Fruit fly (Drosophila melanogaster) whole organism, embryonic: ENCODE results near the gene CG9518.

ENCODE experiments used
- Antp ChIP-seq: fragments of 200-800 bp; sonication (Bioruptor generic); optimal IDR thresholded peaks from 3 replicates; lab custom pipeline; 2016; ENCODE audit warnings: missing biosample characterization, missing genetic modification characterization
- Bdp1 ChIP-seq: fragments of 200-800 bp; sonication (Bioruptor generic); optimal IDR thresholded peaks from 3 replicates; lab custom pipeline; 2016; ENCODE audit warnings: missing biosample characterization, missing genetic modification characterization
- CG10147 ChIP-seq: fragments of 200-800 bp; sonication (Bioruptor generic); optimal IDR thresholded peaks from 2 replicates; lab custom pipeline; 2019; ENCODE audit warnings: missing biosample characterization, mild to moderate bottlenecking, missing genetic modification characterization, moderate library complexity
- CG11093 ChIP-seq: fragments of 200-800 bp; sonication (Bioruptor generic); IDR thresholded peaks from 3 replicates; pipeline ENCODE4 v1.3.6; 2022; ENCODE audit warnings: missing biosample characterization, missing genetic modification characterization
- CG11398 ChIP-seq: fragments of 200-800 bp; sonication (Bioruptor generic); optimal IDR thresholded peaks from 2 replicates; lab custom pipeline; 2016; ENCODE audit warnings: missing biosample characterization, missing genetic modification characterization
- CG11560 ChIP-seq: fragments of 200-800 bp; sonication (Bioruptor generic); IDR thresholded peaks from 3 replicates; pipeline ENCODE4 v1.3.6; 2022; ENCODE audit warnings: missing biosample characterization, missing genetic modification characterization
- CG14441 ChIP-seq: fragments of 200-800 bp; sonication (Bioruptor generic); IDR thresholded peaks from 2 replicates; pipeline ENCODE4 v1.3.6; 2022; ENCODE audit warnings: missing biosample characterization, missing genetic modification characterization
- CG14710 ChIP-seq: fragments of 200-800 bp; sonication (Bioruptor generic); optimal IDR thresholded peaks from 3 replicates; lab custom pipeline; 2019; ENCODE audit warnings: missing biosample characterization, mild to moderate bottlenecking, missing genetic modification characterization, moderate library complexity
- CG1792 ChIP-seq: fragments of 200-800 bp; sonication (Bioruptor generic); optimal IDR thresholded peaks from 2 replicates; lab custom pipeline; 2016; ENCODE audit warnings: missing biosample characterization, missing genetic modification characterization
- CG2116 ChIP-seq: fragments of 200-800 bp; sonication (Bioruptor generic); optimal IDR thresholded peaks from 3 replicates; lab custom pipeline; 2018; ENCODE audit warnings: missing biosample characterization, mild to moderate bottlenecking, missing genetic modification characterization
- CG3995 ChIP-seq: fragments of 200-800 bp; sonication (Bioruptor generic); optimal IDR thresholded peaks from 3 replicates; lab custom pipeline; 2016; ENCODE audit warnings: missing biosample characterization, missing genetic modification characterization
- CG4820 ChIP-seq: fragments of 200-800 bp; sonication (Bioruptor generic); optimal IDR thresholded peaks from 3 replicates; lab custom pipeline; 2016; ENCODE audit warnings: missing biosample characterization, missing genetic modification characterization
- CG6683 ChIP-seq: fragments of 200-800 bp; sonication (Bioruptor generic); optimal IDR thresholded peaks from 2 replicates; lab custom pipeline; 2017; ENCODE audit warnings: missing biosample characterization, mild to moderate bottlenecking, missing genetic modification characterization, missing genetic modification reagents
- CG6854 ChIP-seq: fragments of 200-800 bp; sonication (Bioruptor generic); optimal IDR thresholded peaks from 3 replicates; lab custom pipeline; 2017; ENCODE audit warnings: missing biosample characterization, mild to moderate bottlenecking, missing genetic modification characterization
- CG7271 ChIP-seq: fragments of 200-800 bp; sonication (Bioruptor generic); optimal IDR thresholded peaks from 2 replicates; lab custom pipeline; 2018; ENCODE audit warnings: missing biosample characterization, mild to moderate bottlenecking, missing genetic modification characterization, moderate library complexity
- CG7839 ChIP-seq: fragments of 200-800 bp; sonication (Bioruptor generic); optimal IDR thresholded peaks from 3 replicates; lab custom pipeline; 2018; ENCODE audit warnings: missing biosample characterization, mild to moderate bottlenecking, missing genetic modification characterization, moderate library complexity
- CG7928 ChIP-seq: fragments of 200-800 bp; sonication (Bioruptor generic); optimal IDR thresholded peaks from 2 replicates; lab custom pipeline; 2017; ENCODE audit warnings: missing biosample characterization, mild to moderate bottlenecking, missing genetic modification characterization
- CG8478 ChIP-seq: fragments of >200 bp; optimal IDR thresholded peaks from 2 replicates; lab custom pipeline; 2018
- D ChIP-seq, 2 experiments: fragments of 200-800 bp in 1 of 2; fragments of >200 bp in 1 of 2; sonication (Bioruptor generic) in 1 of 2; optimal IDR thresholded peaks; 2 replicates in 1 of 2; 3 replicates in 1 of 2; lab custom pipeline; 2017; ENCODE audit warnings: mild to moderate bottlenecking in 1 of 2, missing biosample characterization in 1 of 2, missing genetic modification characterization in 1 of 2, missing genetic modification reagents in 1 of 2
- Doc3 ChIP-seq: fragments of 200-800 bp; sonication (Bioruptor generic); IDR thresholded peaks from 3 replicates; pipeline ENCODE4 v1.3.6; 2022; ENCODE audit warnings: missing biosample characterization, missing genetic modification characterization; ENCODE audit not compliant: partially characterized antibody
- Gsc ChIP-seq: fragments of 200-800 bp; sonication (Bioruptor generic); IDR thresholded peaks from 2 replicates; pipeline ENCODE4 v1.3.6; 2022; ENCODE audit warnings: missing biosample characterization, missing genetic modification characterization
- MESR4 ChIP-seq: fragments of 200-800 bp; sonication (Bioruptor generic); optimal IDR thresholded peaks from 2 replicates; lab custom pipeline; 2018; ENCODE audit warnings: missing biosample characterization, mild to moderate bottlenecking, missing genetic modification characterization, moderate library complexity
- Meics ChIP-seq: fragments of 200-800 bp; sonication (Bioruptor generic); optimal IDR thresholded peaks from 2 replicates; lab custom pipeline; 2017; ENCODE audit warnings: missing biosample characterization, mild to moderate bottlenecking, missing genetic modification characterization
- Nf-YB ChIP-seq: fragments of 200-800 bp; sonication (Bioruptor generic); optimal IDR thresholded peaks from 3 replicates; lab custom pipeline; 2019; ENCODE audit warnings: missing biosample characterization, mild to moderate bottlenecking, missing genetic modification characterization, moderate library complexity
- Six4 ChIP-seq: fragments of 200-800 bp; sonication (Bioruptor generic); optimal IDR thresholded peaks from 2 replicates; lab custom pipeline; 2016; ENCODE audit warnings: missing biosample characterization, missing genetic modification characterization
- Sox100B ChIP-seq: fragments of 200-800 bp; sonication (Bioruptor generic); optimal IDR thresholded peaks from 3 replicates; lab custom pipeline; 2018; ENCODE audit warnings: missing biosample characterization, mild to moderate bottlenecking, missing genetic modification characterization
- YL-1 ChIP-seq: fragments of 200-800 bp; sonication (Bioruptor generic); optimal IDR thresholded peaks from 3 replicates; lab custom pipeline; 2017; ENCODE audit warnings: missing biosample characterization, mild to moderate bottlenecking, missing genetic modification characterization
- aop ChIP-seq: fragments of 200-800 bp; sonication (Bioruptor generic); IDR thresholded peaks from 2 replicates; pipeline ENCODE4 v1.3.6; 2022; ENCODE audit warnings: missing biosample characterization, missing genetic modification characterization
- bowl ChIP-seq: fragments of 200-800 bp; sonication (Bioruptor generic); IDR thresholded peaks from 2 replicates; pipeline ENCODE4 v1.3.6; 2022; ENCODE audit warnings: missing biosample characterization, missing genetic modification characterization
- cas ChIP-seq: fragments of 200-800 bp; sonication (Bioruptor generic); IDR thresholded peaks from 2 replicates; pipeline ENCODE4 v1.3.6; 2022; ENCODE audit warnings: missing biosample characterization, missing genetic modification characterization
- cwo ChIP-seq: fragments of 200-800 bp; sonication (Bioruptor generic); optimal IDR thresholded peaks from 3 replicates; lab custom pipeline; 2017; ENCODE audit warnings: missing biosample characterization, missing genetic modification characterization, mild to moderate bottlenecking, moderate library complexity, missing genetic modification reagents
- danr ChIP-seq: fragments of 200-800 bp; sonication (Bioruptor generic); IDR thresholded peaks from 2 replicates; pipeline ENCODE4 v1.3.6; 2022; ENCODE audit warnings: missing biosample characterization, missing genetic modification characterization
- dimm ChIP-seq: fragments of 200-800 bp; sonication (Bioruptor generic); IDR thresholded peaks from 2 replicates; pipeline ENCODE4 v1.3.6; 2022; ENCODE audit warnings: missing biosample characterization, missing genetic modification characterization
- emc ChIP-seq: fragments of 200-800 bp; sonication (Bioruptor generic); optimal IDR thresholded peaks from 2 replicates; lab custom pipeline; 2016; ENCODE audit warnings: missing biosample characterization, missing genetic modification characterization
- ems ChIP-seq: fragments of 200-800 bp; sonication (Bioruptor generic); optimal IDR thresholded peaks from 3 replicates; lab custom pipeline; 2016; ENCODE audit warnings: missing biosample characterization, missing genetic modification characterization
- fu2 ChIP-seq: fragments of 200-800 bp; sonication (Bioruptor generic); optimal IDR thresholded peaks from 2 replicates; lab custom pipeline; 2016; ENCODE audit warnings: missing biosample characterization, missing genetic modification characterization
- gem ChIP-seq: fragments of 200-800 bp; sonication (Bioruptor generic); optimal IDR thresholded peaks from 2 replicates; lab custom pipeline; 2019; ENCODE audit warnings: missing biosample characterization, mild to moderate bottlenecking, missing genetic modification characterization, moderate library complexity
- grn ChIP-seq: fragments of 200-800 bp; sonication (Bioruptor generic); optimal IDR thresholded peaks from 3 replicates; lab custom pipeline; 2017; ENCODE audit warnings: missing biosample characterization, missing genetic modification characterization
- hb ChIP-seq: fragments of 200-800 bp; sonication (Bioruptor generic); IDR thresholded peaks from 3 replicates; pipeline ENCODE4 v1.3.6; 2022; ENCODE audit warnings: missing biosample characterization, missing genetic modification characterization; ENCODE audit not compliant: partially characterized antibody
- nau ChIP-seq: fragments of 200-800 bp; sonication (Bioruptor generic); optimal IDR thresholded peaks from 3 replicates; lab custom pipeline; 2017; ENCODE audit warnings: missing biosample characterization, mild to moderate bottlenecking, missing genetic modification characterization, missing genetic modification reagents
- nerfin-1 ChIP-seq: fragments of 200-800 bp; sonication (Bioruptor generic); optimal IDR thresholded peaks from 3 replicates; lab custom pipeline; 2019; ENCODE audit warnings: missing biosample characterization, mild to moderate bottlenecking, missing genetic modification characterization, moderate library complexity
- repo ChIP-seq: fragments of 200-800 bp; sonication (Bioruptor generic); optimal IDR thresholded peaks from 2 replicates; lab custom pipeline; 2016; ENCODE audit warnings: missing biosample characterization, missing genetic modification characterization
- sc ChIP-seq, 3 experiments: fragments of >200 bp in 2 of 3; fragments of 200-800 bp in 1 of 3; sonication (Bioruptor generic) in 1 of 3; optimal IDR thresholded peaks; 2 replicates in 2 of 3; 3 replicates in 1 of 3; lab custom pipeline; 2017; ENCODE audit warnings: mild to moderate bottlenecking in 1 of 3, missing biosample characterization in 1 of 3, missing genetic modification characterization in 1 of 3, missing genetic modification reagents in 1 of 3
- sd ChIP-seq: fragments of 200-800 bp; sonication (Bioruptor generic); optimal IDR thresholded peaks from 3 replicates; lab custom pipeline; 2018; ENCODE audit warnings: missing biosample characterization, mild to moderate bottlenecking, missing genetic modification characterization, moderate library complexity
- seq ChIP-seq: fragments of 200-800 bp; sonication (Bioruptor generic); IDR thresholded peaks from 2 replicates; pipeline ENCODE4 v1.3.6; 2022; ENCODE audit warnings: missing biosample characterization, missing genetic modification characterization
- stwl ChIP-seq: fragments of 200-800 bp; sonication (Bioruptor generic); optimal IDR thresholded peaks from 3 replicates; lab custom pipeline; 2018; ENCODE audit warnings: missing biosample characterization, mild to moderate bottlenecking, missing genetic modification characterization, moderate library complexity
- vvl ChIP-seq: fragments of 200-800 bp; sonication (Bioruptor generic); IDR thresholded peaks from 2 replicates; pipeline ENCODE4 v1.3.6; 2022; ENCODE audit warnings: missing biosample characterization, missing genetic modification characterization
- zen2 ChIP-seq: fragments of 200-800 bp; sonication (Bioruptor generic); IDR thresholded peaks from 3 replicates; pipeline ENCODE4 v1.3.6; 2022; ENCODE audit warnings: missing biosample characterization, missing genetic modification characterization; ENCODE audit not compliant: partially characterized antibody

The CG9518 gene

dm6 chrX:14848755-14849354, 22.1 kb downstream of the CG9518 start, which contains the start of gene CG9522 (continued):
- no peak for TF ChIP-seq MESR4
- TF ChIP-seq cas (GFP tag; lab: Robert Waterston, UW) = 0 out of 2 replicates have a peak, but pooled peaks have one; percentile 10
- peak; percentile 51 for TF ChIP-seq Nf-YB
- peak; percentile 61 for TF ChIP-seq nerfin-1
- no peak for TF ChIP-seq emc
- peak; percentile 69 for TF ChIP-seq Six4 (GFP tag; lab: Kevin White, UChicago)
- TF ChIP-seq CG6854 = peak; percentile 55
- TF ChIP-seq zen2 (GFP tag; lab: Robert Waterston, UW) = no peak
- no peak for TF ChIP-seq grn (GFP tag; lab: Kevin White, UChicago)
- TF ChIP-seq Bdp1 = no peak
- TF ChIP-seq Antp (GFP tag; lab: Kevin White, UChicago) = peak; percentile 4
- peak; percentile 84 for TF ChIP-seq gem (tag; lab: Kevin White, UChicago)
- TF ChIP-seq hb = no peak
- TF ChIP-seq YL-1 (GFP tag; lab: Kevin White, UChicago) = no peak
- TF ChIP-seq cwo (GFP tag; lab: Kevin White, UChicago) = peak; percentile 42
- TF ChIP-seq repo (GFP tag; lab: Kevin White, UChicago) = no peak
- TF ChIP-seq CG7928 (GFP tag; lab: Kevin White, UChicago) = no peak
- peak; percentile 75 for TF ChIP-seq CG4820 (GFP tag; lab: Kevin White, UChicago)
- TF ChIP-seq CG14441 (GFP tag; lab: Robert Waterston, UW) = peak; percentile 39; the same call in 1 of the 2 replicates
- TF ChIP-seq CG11398 = no peak
- peak; percentile 70 for TF ChIP-seq CG7839 (tag; lab: Kevin White, UChicago)
- peak; percentile 72 for TF ChIP-seq CG11093 (GFP tag; lab: Robert Waterston, UW)
- peak; percentile 49; the same call in 1 of the 2 replicates for TF ChIP-seq danr (GFP tag; lab: Robert Waterston, UW)
- no peak for TF ChIP-seq sd (tag; lab: Kevin White, UChicago)
- TF ChIP-seq Meics (GFP tag; lab: Kevin White, UChicago) = peak; percentile 55
- 0 out of 2 replicates have a peak, but pooled peaks have one; percentile 35 for TF ChIP-seq aop (GFP tag; lab: Robert Waterston, UW)
- TF ChIP-seq Gsc (GFP tag; lab: Robert Waterston, UW) = peak; percentile 22; the same call in 1 of the 2 replicates
- TF ChIP-seq vvl (GFP tag; lab: Robert Waterston, UW) = peak; percentile 90
- peak; percentile 27 for TF ChIP-seq ems (GFP tag; lab: Kevin White, UChicago)
- TF ChIP-seq fu2 (GFP tag; lab: Kevin White, UChicago) = no peak
- no peak for TF ChIP-seq CG7271 (tag; lab: Kevin White, UChicago)
- no peak for TF ChIP-seq D (optimal IDR thresholded peaks at IDR 0.05; lab: Kevin White, UChicago)
- TF ChIP-seq D (GFP tag; optimal IDR thresholded peaks at IDR 0.05; lab: Kevin White, UChicago) = peak; percentile 77
- peak; percentile 36 for TF ChIP-seq CG6683 (GFP tag; lab: Kevin White, UChicago)
- TF ChIP-seq seq = peak; percentile 53; the same call in 1 of the 2 replicates
- TF ChIP-seq nau (GFP tag; lab: Kevin White, UChicago) = peak; percentile 30
- peak; percentile 67 for TF ChIP-seq CG14710 (tag; lab: Kevin White, UChicago)
- peak; percentile 20 for TF ChIP-seq CG2116 (GFP tag; lab: Kevin White, UChicago)
- TF ChIP-seq bowl (GFP tag; lab: Robert Waterston, UW) = peak; percentile 33; the same call in 1 of the 2 replicates
- TF ChIP-seq stwl (tag; lab: Kevin White, UChicago) = peak; percentile 5
- no peak for TF ChIP-seq CG11560 (tag; lab: Robert Waterston, UW)
- TF ChIP-seq sc (optimal IDR thresholded peaks at IDR 0.05; lab: Kevin White, UChicago) = no peak
- TF ChIP-seq sc (GFP tag; optimal IDR thresholded peaks at IDR 0.05; lab: Kevin White, UChicago) = peak; percentile 51
- 0 out of 2 replicates have a peak, but pooled peaks have one; percentile 40 for TF ChIP-seq dimm (GFP tag; lab: Robert Waterston, UW)
- no peak for TF ChIP-seq Doc3
- peak; percentile 61 for TF ChIP-seq CG10147 (GFP tag; lab: Kevin White, UChicago)
- no peak for TF ChIP-seq CG8478 (lab: Kevin White, UChicago)
- TF ChIP-seq CG1792 (GFP tag; lab: Kevin White, UChicago) = no peak
- no peak for TF ChIP-seq CG3995 (GFP tag; lab: Kevin White, UChicago)
- peak; percentile 42 for TF ChIP-seq Sox100B (GFP tag; lab: Kevin White, UChicago)
